Worm (Caenorhabditis elegans): ENCODE data around the gene mig-14.

ce11 chrII:13785582-13785981 is 44.0 kb downstream of the mig-14 start:
- TF ChIP-seq aly-2 (tag; optimal IDR thresholded peaks at IDR 0.05) = no peak
- no peak for TF ChIP-seq elt-1 (tag; optimal IDR thresholded peaks at IDR 0.05)
- TF ChIP-seq alr-1 (tag; optimal IDR thresholded peaks at IDR 0.05) = no peak
- no peak for TF ChIP-seq nhr-21 (tag; optimal IDR thresholded peaks at IDR 0.05)
- no peak for TF ChIP-seq unc-62 (GFP tag; optimal IDR thresholded peaks at IDR 0.05)
- TF ChIP-seq elt-3 (tag; optimal IDR thresholded peaks at IDR 0.05) = no peak
- TF ChIP-seq ama-1 (optimal IDR thresholded peaks at IDR 0.05) = no peak
- no peak for TF ChIP-seq ztf-11 (tag; optimal IDR thresholded peaks at IDR 0.05)
- TF ChIP-seq nhr-129 (tag; optimal IDR thresholded peaks at IDR 0.05) = no peak
- no peak for TF ChIP-seq nhr-77 (tag; optimal IDR thresholded peaks at IDR 0.05)
- TF ChIP-seq nhr-11 (tag; optimal IDR thresholded peaks at IDR 0.05) = no peak
